Fruit fly (Drosophila melanogaster) whole organism, embryonic: ENCODE data around the gene CG32855.

Experiments
- Atf3 ChIP-seq: fragments of 200-800 bp; sonication (Bioruptor generic); optimal IDR thresholded peaks from 3 replicates; lab custom pipeline; 2016; ENCODE audit warnings: missing biosample characterization, missing genetic modification characterization
- Bgb ChIP-seq: fragments of 200-800 bp; sonication (Bioruptor generic); IDR thresholded peaks from 2 replicates; pipeline ENCODE4 v1.3.6; 2022; ENCODE audit warnings: missing biosample characterization, missing genetic modification characterization; ENCODE audit not compliant: partially characterized antibody
- Blimp-1 ChIP-seq: fragments of 200-800 bp; sonication (Bioruptor generic); optimal IDR thresholded peaks from 3 replicates; lab custom pipeline; 2018; ENCODE audit warnings: missing biosample characterization, missing genetic modification characterization, mild to moderate bottlenecking, moderate library complexity, missing genetic modification reagents
- CG12744 ChIP-seq: fragments of 200-800 bp; sonication (Bioruptor generic); optimal IDR thresholded peaks from 2 replicates; lab custom pipeline; 2016; ENCODE audit warnings: missing biosample characterization, missing genetic modification characterization
- CG13894 ChIP-seq: fragments of 200-800 bp; sonication (Bioruptor generic); optimal IDR thresholded peaks from 3 replicates; lab custom pipeline; 2018; ENCODE audit warnings: missing biosample characterization, mild to moderate bottlenecking, missing genetic modification characterization, moderate library complexity
- CG16779 ChIP-seq: fragments of 200-800 bp; sonication (Bioruptor generic); IDR thresholded peaks from 2 replicates; pipeline ENCODE4 v1.3.6; 2022; ENCODE audit warnings: missing biosample characterization, missing genetic modification characterization
- CG18011 ChIP-seq: fragments of 200-800 bp; sonication (Bioruptor generic); optimal IDR thresholded peaks from 2 replicates; lab custom pipeline; 2017; ENCODE audit warnings: missing biosample characterization, missing genetic modification characterization, mild to moderate bottlenecking, moderate library complexity, missing genotype
- CG18599 ChIP-seq: fragments of 200-800 bp; sonication (Bioruptor generic); optimal IDR thresholded peaks from 3 replicates; lab custom pipeline; 2017; ENCODE audit warnings: missing biosample characterization, missing genetic modification characterization, mild to moderate bottlenecking, moderate library complexity, missing genetic modification reagents
- CG2199 ChIP-seq: fragments of 200-800 bp; sonication (Bioruptor generic); IDR thresholded peaks from 3 replicates; pipeline ENCODE4 v1.3.6; 2022; ENCODE audit warnings: missing biosample characterization, missing genetic modification characterization
- CG30403 ChIP-seq: fragments of 200-800 bp; sonication (Bioruptor generic); optimal IDR thresholded peaks from 3 replicates; lab custom pipeline; 2016; ENCODE audit warnings: missing biosample characterization, missing genetic modification characterization
- CG30431 ChIP-seq: fragments of 200-800 bp; sonication (Bioruptor generic); optimal IDR thresholded peaks from 2 replicates; lab custom pipeline; 2017; ENCODE audit warnings: missing biosample characterization, missing genetic modification characterization
- CG5953 ChIP-seq: fragments of 200-800 bp; sonication (Bioruptor generic); IDR thresholded peaks from 2 replicates; pipeline ENCODE4 v1.3.6; 2022; ENCODE audit warnings: missing biosample characterization, missing genetic modification characterization
- CG6175 ChIP-seq: fragments of 200-800 bp; sonication (Bioruptor generic); IDR thresholded peaks from 3 replicates; pipeline ENCODE4 v1.3.6; 2022; ENCODE audit warnings: missing biosample characterization, missing genetic modification characterization
- CG6654 ChIP-seq: fragments of 200-800 bp; sonication (Bioruptor generic); optimal IDR thresholded peaks from 2 replicates; lab custom pipeline; 2017; ENCODE audit warnings: missing biosample characterization, mild to moderate bottlenecking, missing genetic modification characterization
- CG6765 ChIP-seq: fragments of 200-800 bp; sonication (Bioruptor generic); optimal IDR thresholded peaks from 3 replicates; lab custom pipeline; 2017; ENCODE audit warnings: missing biosample characterization, mild to moderate bottlenecking, missing genetic modification characterization
- CG7556 ChIP-seq: fragments of 200-800 bp; sonication (Bioruptor generic); optimal IDR thresholded peaks from 2 replicates; lab custom pipeline; 2017; ENCODE audit warnings: missing biosample characterization, mild to moderate bottlenecking, missing genetic modification characterization
- CG8281 ChIP-seq: fragments of 200-800 bp; sonication (Bioruptor generic); optimal IDR thresholded peaks from 2 replicates; lab custom pipeline; 2018; ENCODE audit warnings: missing biosample characterization, mild to moderate bottlenecking, missing genetic modification characterization, moderate library complexity
- CG9727 ChIP-seq: fragments of 200-800 bp; sonication (Bioruptor generic); optimal IDR thresholded peaks from 3 replicates; lab custom pipeline; 2017; ENCODE audit warnings: missing biosample characterization, mild to moderate bottlenecking, missing genetic modification characterization
- CG9932 ChIP-seq: fragments of 200-800 bp; sonication (Bioruptor generic); IDR thresholded peaks from 2 replicates; pipeline ENCODE4 v1.3.6; 2022; ENCODE audit warnings: missing biosample characterization, missing genetic modification characterization
- Dll ChIP-seq: fragments of 200-800 bp; sonication (Bioruptor generic); IDR thresholded peaks from 4 replicates; pipeline ENCODE4 v1.3.6; 2022; ENCODE audit warnings: missing biosample characterization, missing genetic modification characterization; ENCODE audit not compliant: partially characterized antibody
- Doc2 ChIP-seq: fragments of 200-800 bp; sonication (Bioruptor generic); IDR thresholded peaks from 2 replicates; pipeline ENCODE4 v1.3.6; 2022; ENCODE audit warnings: missing biosample characterization, missing genetic modification characterization
- Gsc ChIP-seq: fragments of 200-800 bp; sonication (Bioruptor generic); IDR thresholded peaks from 2 replicates; pipeline ENCODE4 v1.3.6; 2022; ENCODE audit warnings: missing biosample characterization, missing genetic modification characterization
- Max ChIP-seq: fragments of 200-800 bp; sonication (Bioruptor generic); optimal IDR thresholded peaks from 2 replicates; lab custom pipeline; 2016; ENCODE audit warnings: missing biosample characterization, mild to moderate bottlenecking, missing genetic modification characterization
- NfI ChIP-seq: fragments of 200-800 bp; sonication (Bioruptor generic); optimal IDR thresholded peaks from 3 replicates; lab custom pipeline; 2018; ENCODE audit warnings: missing biosample characterization, mild to moderate bottlenecking, missing genetic modification characterization, moderate library complexity
- Scr ChIP-seq: fragments of 200-800 bp; sonication (Bioruptor generic); IDR thresholded peaks from 2 replicates; pipeline ENCODE4 v1.3.6; 2022; ENCODE audit warnings: missing biosample characterization, missing genetic modification characterization; ENCODE audit not compliant: partially characterized antibody
- Trl ChIP-seq, 3 experiments: fragments of >200 bp in 2 of 3; fragments of 200-800 bp in 1 of 3; sonication (Bioruptor generic) in 1 of 3; optimal IDR thresholded peaks; 2 replicates in 1 of 3; 3 replicates in 2 of 3; lab custom pipeline; 2016 to 2017; ENCODE audit warnings: missing biosample characterization in 1 of 3, missing genetic modification characterization in 1 of 3
- Xrp1 ChIP-seq: fragments of 200-800 bp; sonication (Bioruptor generic); IDR thresholded peaks from 2 replicates; pipeline ENCODE4 v1.3.6; 2022; ENCODE audit warnings: missing biosample characterization, missing genetic modification characterization
- crol ChIP-seq: fragments of 200-800 bp; sonication (Bioruptor generic); IDR thresholded peaks from 2 replicates; pipeline ENCODE4 v1.3.6; 2022; ENCODE audit warnings: missing biosample characterization, missing genetic modification characterization
- dati ChIP-seq: fragments of 200-800 bp; sonication (Bioruptor generic); IDR thresholded peaks from 2 replicates; pipeline ENCODE4 v1.3.6; 2022; ENCODE audit warnings: missing biosample characterization, missing genetic modification characterization
- en ChIP-seq: fragments of 200-800 bp; sonication (Bioruptor generic); optimal IDR thresholded peaks from 2 replicates; lab custom pipeline; 2016; ENCODE audit warnings: missing biosample characterization, missing genetic modification characterization
- fd64A ChIP-seq: fragments of 200-800 bp; sonication (Bioruptor generic); optimal IDR thresholded peaks from 3 replicates; lab custom pipeline; 2018; ENCODE audit warnings: missing biosample characterization, mild to moderate bottlenecking, missing genetic modification characterization
- ftz-f1 ChIP-seq: fragments of 200-800 bp; sonication (Bioruptor generic); optimal IDR thresholded peaks from 2 replicates; lab custom pipeline; 2016; ENCODE audit warnings: missing biosample characterization, missing genetic modification characterization
- insv ChIP-seq, 2 experiments: fragments of 200-800 bp; sonication (Bioruptor generic); optimal IDR thresholded peaks; 3 replicates each; lab custom pipeline; 2016 to 2018; ENCODE audit warnings: missing biosample characterization in 2 of 2, missing genetic modification characterization in 2 of 2
- ken ChIP-seq: fragments of 200-800 bp; sonication (Bioruptor generic); IDR thresholded peaks from 3 replicates; pipeline ENCODE4 v1.3.6; 2022; ENCODE audit warnings: missing biosample characterization, missing genetic modification characterization
- mld ChIP-seq: fragments of 200-800 bp; sonication (Bioruptor generic); IDR thresholded peaks from 3 replicates; pipeline ENCODE4 v1.3.6; 2022; ENCODE audit warnings: missing biosample characterization, missing genetic modification characterization; ENCODE audit not compliant: partially characterized antibody
- nom ChIP-seq: fragments of 200-800 bp; sonication (Bioruptor generic); optimal IDR thresholded peaks from 2 replicates; lab custom pipeline; 2017; ENCODE audit warnings: missing biosample characterization, missing genetic modification characterization, mild to moderate bottlenecking, moderate library complexity, missing genetic modification reagents
- org-1 ChIP-seq: fragments of 200-800 bp; sonication (Bioruptor generic); optimal IDR thresholded peaks from 2 replicates; lab custom pipeline; 2017; ENCODE audit warnings: missing biosample characterization, missing genetic modification characterization
- ranshi ChIP-seq: fragments of 200-800 bp; sonication (Bioruptor generic); IDR thresholded peaks from 2 replicates; pipeline ENCODE4 v1.3.6; 2022; ENCODE audit warnings: missing biosample characterization, missing genetic modification characterization
- rib ChIP-seq: fragments of 200-800 bp; sonication (Bioruptor generic); IDR thresholded peaks from 2 replicates; pipeline ENCODE4 v1.3.6; 2022; ENCODE audit warnings: missing biosample characterization, missing genetic modification characterization
- run ChIP-seq: fragments of 200-800 bp; sonication (Bioruptor generic); optimal IDR thresholded peaks from 3 replicates; lab custom pipeline; 2018; ENCODE audit warnings: missing biosample characterization, mild to moderate bottlenecking, missing genetic modification characterization
- schlank ChIP-seq: fragments of 200-800 bp; sonication (Bioruptor generic); optimal IDR thresholded peaks from 2 replicates; lab custom pipeline; 2018; ENCODE audit warnings: missing biosample characterization, mild to moderate bottlenecking, missing genetic modification characterization
- shn ChIP-seq: fragments of 200-800 bp; sonication (Bioruptor generic); optimal IDR thresholded peaks from 3 replicates; lab custom pipeline; 2016; ENCODE audit warnings: missing biosample characterization, missing genetic modification characterization
- sna ChIP-seq: fragments of 200-800 bp; sonication (Bioruptor generic); IDR thresholded peaks from 2 replicates; pipeline ENCODE4 v1.3.6; 2022; ENCODE audit warnings: missing biosample characterization, missing genetic modification characterization; ENCODE audit not compliant: partially characterized antibody
- sob ChIP-seq: fragments of 200-800 bp; sonication (Bioruptor generic); IDR thresholded peaks from 2 replicates; pipeline ENCODE4 v1.3.6; 2022; ENCODE audit warnings: missing biosample characterization, missing genetic modification characterization
- sr ChIP-seq: fragments of 200-800 bp; sonication (Bioruptor generic); IDR thresholded peaks from 3 replicates; pipeline ENCODE4 v1.3.6; 2022; ENCODE audit warnings: missing biosample characterization, missing genetic modification characterization
- vnd ChIP-seq: fragments of 200-800 bp; sonication (Bioruptor generic); IDR thresholded peaks from 3 replicates; pipeline ENCODE4 v1.3.6; 2022; ENCODE audit warnings: missing biosample characterization, missing genetic modification characterization; ENCODE audit not compliant: partially characterized antibody
- zen2 ChIP-seq: fragments of 200-800 bp; sonication (Bioruptor generic); IDR thresholded peaks from 3 replicates; pipeline ENCODE4 v1.3.6; 2022; ENCODE audit warnings: missing biosample characterization, missing genetic modification characterization; ENCODE audit not compliant: partially characterized antibody

The CG32855 gene

DNA sequence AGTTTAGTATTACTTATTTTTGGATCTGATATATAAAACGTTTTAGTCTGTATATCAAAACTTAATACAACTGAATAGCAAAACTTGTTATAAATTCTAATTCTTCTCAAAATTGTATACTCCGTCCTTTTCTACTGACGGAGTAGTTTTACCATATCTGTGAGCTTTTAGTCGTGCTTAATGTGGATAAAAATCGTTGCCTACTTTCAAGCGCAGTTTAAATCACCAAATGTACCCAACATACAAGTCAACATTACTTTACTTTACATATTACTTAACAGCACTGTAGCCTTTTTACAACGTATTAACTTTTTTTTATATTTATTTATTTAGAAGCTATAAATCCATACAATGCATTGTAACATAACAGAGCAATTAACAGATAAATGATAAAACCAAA lies 39.9 kb downstream of the CG32855 start (continued):
- TF ChIP-seq Trl (optimal IDR thresholded peaks at IDR 0.05; lab: Kevin White, UChicago) (no peak), Trl (GFP tag; optimal IDR thresholded peaks at IDR 0.05; lab: Kevin White, UChicago) (no peak), Doc2 (GFP tag; lab: Robert Waterston, UW) (no peak), CG16779 (no peak), Scr (GFP tag; lab: Robert Waterston, UW) (no peak), CG8281 (no peak), CG30431 (GFP tag; lab: Kevin White, UChicago) (no peak), CG18011 (GFP tag; lab: Kevin White, UChicago) (peak; percentile 98), CG5953 (GFP tag; lab: Robert Waterston, UW) (no peak), ranshi (GFP tag; lab: Robert Waterston, UW) (no peak), ftz-f1 (GFP tag; lab: Kevin White, UChicago) (no peak), vnd (GFP tag; lab: Robert Waterston, UW) (no peak), NfI (no peak), run (tag; lab: Kevin White, UChicago) (no peak), Xrp1 (GFP tag; lab: Robert Waterston, UW) (no peak), schlank (tag; lab: Kevin White, UChicago) (no peak), CG18599 (GFP tag; lab: Kevin White, UChicago) (no peak), CG2199 (GFP tag; lab: Robert Waterston, UW) (peak; percentile 93), ken (GFP tag; lab: Robert Waterston, UW) (no peak), Blimp-1 (no peak), CG9932 (GFP tag; lab: Robert Waterston, UW) (no peak), rib (no peak), zen2 (no peak), Dll (GFP tag; lab: Robert Waterston, UW) (no peak), sr (no peak), en (GFP tag; lab: Kevin White, UChicago) (no peak), dati (GFP tag; lab: Robert Waterston, UW) (no peak), crol (GFP tag; lab: Robert Waterston, UW) (no peak), org-1 (GFP tag; lab: Kevin White, UChicago) (no peak), insv (GFP tag; optimal IDR thresholded peaks at IDR 0.05; lab: Kevin White, UChicago) (no peak), CG6175 (no peak), shn (GFP tag; lab: Kevin White, UChicago) (no peak), CG6654 (no peak), CG9727 (GFP tag; lab: Kevin White, UChicago) (no peak), sna (GFP tag; lab: Robert Waterston, UW) (no peak), Max (GFP tag; lab: Kevin White, UChicago) (no peak), sob (GFP tag; lab: Robert Waterston, UW) (no peak), Atf3 (GFP tag; lab: Kevin White, UChicago) (no peak), Gsc (GFP tag; lab: Robert Waterston, UW) (no peak), Bgb (GFP tag; lab: Robert Waterston, UW) (peak; percentile 52), CG7556 (GFP tag; lab: Kevin White, UChicago) (no peak), CG12744 (GFP tag; lab: Kevin White, UChicago) (no peak), nom (GFP tag; lab: Kevin White, UChicago) (no peak), CG30403 (GFP tag; lab: Kevin White, UChicago) (no peak), CG6765 (GFP tag; lab: Kevin White, UChicago) (no peak), mld (GFP tag; lab: Robert Waterston, UW) (no peak), fd64A (GFP tag; lab: Kevin White, UChicago) (no peak), CG13894 (tag; lab: Kevin White, UChicago) (no peak)
